Fruit fly (Drosophila melanogaster) whole organism, wandering third instar larva: ENCODE measurements around the gene CG7201.

Source experiments
- Abd-B ChIP-seq: fragments of >200 bp; optimal IDR thresholded peaks from 2 replicates; lab custom pipeline; 2017; ENCODE audit warnings: missing biosample characterization, missing genetic modification characterization
- Hnf4 ChIP-seq: fragments of 200-800 bp; sonication (Bioruptor generic); optimal IDR thresholded peaks from 2 replicates; lab custom pipeline; 2016; ENCODE audit warnings: missing biosample characterization, mild to moderate bottlenecking, missing genetic modification characterization
- Hr78 ChIP-seq: fragments of >200 bp; optimal IDR thresholded peaks from 2 replicates; lab custom pipeline; 2017; ENCODE audit warnings: missing biosample characterization, missing genetic modification characterization
- ey ChIP-seq: fragments of 200-800 bp; sonication (Bioruptor generic); optimal IDR thresholded peaks from 2 replicates; lab custom pipeline; 2016; ENCODE audit warnings: missing biosample characterization, missing genetic modification characterization
- fru ChIP-seq: fragments of 200-800 bp; sonication (Bioruptor generic); optimal IDR thresholded peaks from 3 replicates; lab custom pipeline; 2016; ENCODE audit warnings: missing biosample characterization, mild to moderate bottlenecking, missing genetic modification characterization
- lola ChIP-seq: fragments of >200 bp; optimal IDR thresholded peaks from 2 replicates; lab custom pipeline; 2017; ENCODE audit warnings: missing biosample characterization, missing genetic modification characterization
- psq ChIP-seq: fragments of 200-800 bp; sonication (Bioruptor generic); optimal IDR thresholded peaks from 3 replicates; lab custom pipeline; 2017; ENCODE audit warnings: missing biosample characterization, mild to moderate bottlenecking, missing genetic modification characterization, moderate library complexity

DNA sequence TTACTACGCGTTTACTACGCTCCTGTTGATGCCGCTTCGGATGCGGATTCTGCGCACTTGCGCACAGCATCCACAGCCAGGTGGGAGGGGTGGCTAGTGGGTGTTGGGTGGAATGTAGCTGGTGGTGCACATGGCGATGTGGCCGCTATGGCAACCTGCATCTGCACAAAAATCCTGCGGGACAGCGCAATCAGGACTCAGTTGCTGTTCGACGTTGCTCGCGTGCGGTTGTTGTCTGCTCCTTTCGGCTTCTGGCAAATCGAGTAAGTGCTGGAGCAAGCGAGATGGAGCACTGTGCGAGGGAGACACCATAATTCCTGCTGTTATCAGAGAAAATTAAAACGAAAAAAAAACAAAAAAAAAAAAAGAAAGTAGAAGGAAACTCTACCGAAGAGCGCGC, 54.2 kb downstream of the CG7201 start:
- TF ChIP-seq ey (GFP tag; lab: Kevin White, UChicago), result no peak
- TF ChIP-seq lola (GFP tag; lab: Kevin White, UChicago), result no peak
- no peak for TF ChIP-seq psq (GFP tag; lab: Kevin White, UChicago)
- TF ChIP-seq Hnf4 (GFP tag; lab: Kevin White, UChicago), result no peak
- no peak for TF ChIP-seq fru
- TF ChIP-seq Abd-B, result no peak
- TF ChIP-seq Hr78 (GFP tag; lab: Kevin White, UChicago), result no peak
